Fruit fly (Drosophila melanogaster) whole organism, embryonic: ENCODE data around the gene CG34002.

ENCODE experiments used
- ATbp ChIP-seq: fragments of 200-800 bp; sonication (Bioruptor generic); optimal IDR thresholded peaks from 2 replicates; lab custom pipeline; 2017; ENCODE audit warnings: missing biosample characterization, mild to moderate bottlenecking, missing genetic modification characterization, missing genetic modification reagents
- Atf6 ChIP-seq: fragments of 200-800 bp; sonication (Bioruptor generic); IDR thresholded peaks from 2 replicates; pipeline ENCODE4 v1.3.6; 2022; ENCODE audit warnings: missing biosample characterization, missing genetic modification characterization
- Bgb ChIP-seq: fragments of 200-800 bp; sonication (Bioruptor generic); IDR thresholded peaks from 2 replicates; pipeline ENCODE4 v1.3.6; 2022; ENCODE audit warnings: missing biosample characterization, missing genetic modification characterization; ENCODE audit not compliant: partially characterized antibody
- BtbVII ChIP-seq: fragments of 200-800 bp; sonication (Bioruptor generic); optimal IDR thresholded peaks from 3 replicates; lab custom pipeline; 2017; ENCODE audit warnings: missing biosample characterization, mild to moderate bottlenecking, missing genetic modification characterization
- CG10543 ChIP-seq: fragments of 200-800 bp; sonication (Bioruptor generic); optimal IDR thresholded peaks from 3 replicates; lab custom pipeline; 2017; ENCODE audit warnings: missing biosample characterization, mild to moderate bottlenecking, missing genetic modification characterization, moderate library complexity
- CG12071 ChIP-seq: fragments of 200-800 bp; sonication (Bioruptor generic); optimal IDR thresholded peaks from 3 replicates; lab custom pipeline; 2018; ENCODE audit warnings: missing biosample characterization, mild to moderate bottlenecking, missing genetic modification characterization
- CG13296 ChIP-seq: fragments of 200-800 bp; sonication (Bioruptor generic); optimal IDR thresholded peaks from 3 replicates; lab custom pipeline; 2018; ENCODE audit warnings: missing biosample characterization, mild to moderate bottlenecking, missing genetic modification characterization
- CG1832 ChIP-seq: fragments of 200-800 bp; sonication (Bioruptor generic); optimal IDR thresholded peaks from 2 replicates; lab custom pipeline; 2017; ENCODE audit warnings: missing biosample characterization, mild to moderate bottlenecking, missing genetic modification characterization, inconsistent platforms
- CG2202 ChIP-seq: fragments of 200-800 bp; sonication (Bioruptor generic); optimal IDR thresholded peaks from 2 replicates; lab custom pipeline; 2018; ENCODE audit warnings: missing biosample characterization, mild to moderate bottlenecking, missing genetic modification characterization
- CG2678 ChIP-seq: fragments of 200-800 bp; sonication (Bioruptor generic); optimal IDR thresholded peaks from 3 replicates; lab custom pipeline; 2019; ENCODE audit warnings: missing biosample characterization, mild to moderate bottlenecking, missing genetic modification characterization, moderate library complexity
- CG34422 ChIP-seq: fragments of 200-800 bp; sonication (Bioruptor generic); IDR thresholded peaks from 3 replicates; pipeline ENCODE4 v1.3.6; 2022; ENCODE audit warnings: missing biosample characterization, missing genetic modification characterization
- CG43689 ChIP-seq: fragments of 200-800 bp; sonication (Bioruptor generic); IDR thresholded peaks from 2 replicates; pipeline ENCODE4 v1.3.6; 2022; ENCODE audit warnings: missing biosample characterization, missing genetic modification characterization
- CG5180 ChIP-seq: fragments of 200-800 bp; sonication (Bioruptor generic); optimal IDR thresholded peaks from 3 replicates; lab custom pipeline; 2017; ENCODE audit warnings: missing biosample characterization, missing genetic modification characterization, mild to moderate bottlenecking, moderate library complexity, missing genetic modification reagents
- CG6175 ChIP-seq: fragments of 200-800 bp; sonication (Bioruptor generic); IDR thresholded peaks from 3 replicates; pipeline ENCODE4 v1.3.6; 2022; ENCODE audit warnings: missing biosample characterization, missing genetic modification characterization
- CG6854 ChIP-seq: fragments of 200-800 bp; sonication (Bioruptor generic); optimal IDR thresholded peaks from 3 replicates; lab custom pipeline; 2017; ENCODE audit warnings: missing biosample characterization, mild to moderate bottlenecking, missing genetic modification characterization
- CG7357 ChIP-seq: fragments of 200-800 bp; sonication (Bioruptor generic); IDR thresholded peaks from 3 replicates; pipeline ENCODE4 v1.3.6; 2022; ENCODE audit warnings: missing biosample characterization, missing genetic modification characterization
- CG7786 ChIP-seq: fragments of 200-800 bp; sonication (Bioruptor generic); optimal IDR thresholded peaks from 2 replicates; lab custom pipeline; 2016; ENCODE audit warnings: missing biosample characterization, missing genetic modification characterization
- CG8290 ChIP-seq, 3 experiments: fragments of 200-800 bp; sonication (Bioruptor generic); optimal IDR thresholded peaks; 2 replicates each; lab custom pipeline; 2016 to 2019; ENCODE audit warnings: missing biosample characterization in 3 of 3, missing genetic modification characterization in 3 of 3, mild to moderate bottlenecking in 2 of 3, moderate library complexity in 1 of 3
- CG9215 ChIP-seq: fragments of 200-800 bp; sonication (Bioruptor generic); IDR thresholded peaks from 2 replicates; pipeline ENCODE4 v1.3.6; 2022; ENCODE audit warnings: missing biosample characterization, missing genetic modification characterization
- CG9817 ChIP-seq: fragments of 200-800 bp; sonication (Bioruptor generic); optimal IDR thresholded peaks from 2 replicates; lab custom pipeline; 2018; ENCODE audit warnings: missing biosample characterization, mild to moderate bottlenecking, missing genetic modification characterization, moderate library complexity
- HHEX ChIP-seq: fragments of 200-800 bp; sonication (Bioruptor generic); optimal IDR thresholded peaks from 3 replicates; lab custom pipeline; 2017; ENCODE audit warnings: missing biosample characterization, mild to moderate bottlenecking, missing genetic modification characterization, missing genetic modification reagents
- Hmr ChIP-seq: fragments of 200-800 bp; sonication (Bioruptor generic); optimal IDR thresholded peaks from 3 replicates; lab custom pipeline; 2017; ENCODE audit warnings: mild to moderate bottlenecking, missing biosample characterization, missing genetic modification reagents, missing genetic modification characterization
- Hr3 ChIP-seq: fragments of 200-800 bp; sonication (Bioruptor generic); optimal IDR thresholded peaks from 3 replicates; lab custom pipeline; 2016; ENCODE audit warnings: missing biosample characterization, missing genetic modification characterization
- Meics ChIP-seq: fragments of 200-800 bp; sonication (Bioruptor generic); optimal IDR thresholded peaks from 2 replicates; lab custom pipeline; 2017; ENCODE audit warnings: missing biosample characterization, mild to moderate bottlenecking, missing genetic modification characterization
- NFAT ChIP-seq: fragments of 200-800 bp; sonication (Bioruptor generic); IDR thresholded peaks from 2 replicates; pipeline ENCODE4 v1.3.6; 2022; ENCODE audit warnings: missing biosample characterization, missing genetic modification characterization
- PHDP ChIP-seq: fragments of 200-800 bp; sonication (Bioruptor generic); optimal IDR thresholded peaks from 3 replicates; lab custom pipeline; 2018; ENCODE audit warnings: missing biosample characterization, mild to moderate bottlenecking, missing genetic modification characterization, moderate library complexity
- Pdp1 ChIP-seq, 2 experiments: fragments of 200-800 bp; sonication (Bioruptor generic); optimal IDR thresholded peaks; 3 replicates each; lab custom pipeline; 2016; ENCODE audit warnings: missing biosample characterization in 2 of 2, missing genetic modification characterization in 2 of 2, mild to moderate bottlenecking in 1 of 2, moderate library complexity in 1 of 2
- Sin3A ChIP-seq: fragments of >200 bp; optimal IDR thresholded peaks from 2 replicates; lab custom pipeline; 2018
- Sox102F ChIP-seq: fragments of 200-800 bp; sonication (Bioruptor generic); optimal IDR thresholded peaks from 2 replicates; lab custom pipeline; 2018; ENCODE audit warnings: missing biosample characterization, mild to moderate bottlenecking, missing genetic modification characterization, moderate library complexity
- Stat92E ChIP-seq, 3 experiments: fragments of >200 bp in 2 of 3; fragments of 200-800 bp in 1 of 3; sonication (Bioruptor generic) in 1 of 3; optimal IDR thresholded peaks; 2 replicates each; lab custom pipeline; 2017 to 2019; ENCODE audit warnings: missing biosample characterization in 3 of 3, missing genetic modification characterization in 3 of 3, mild to moderate bottlenecking in 1 of 3, moderate library complexity in 1 of 3
- Vsx1 ChIP-seq: fragments of 200-800 bp; sonication (Bioruptor generic); optimal IDR thresholded peaks from 2 replicates; lab custom pipeline; 2017; ENCODE audit warnings: missing biosample characterization, mild to moderate bottlenecking, missing genetic modification characterization, missing genetic modification reagents
- YL-1 ChIP-seq: fragments of 200-800 bp; sonication (Bioruptor generic); optimal IDR thresholded peaks from 3 replicates; lab custom pipeline; 2017; ENCODE audit warnings: missing biosample characterization, mild to moderate bottlenecking, missing genetic modification characterization
- az2 ChIP-seq: fragments of 200-800 bp; sonication (Bioruptor generic); optimal IDR thresholded peaks from 3 replicates; lab custom pipeline; 2016; ENCODE audit warnings: missing biosample characterization, missing genetic modification characterization
- btn ChIP-seq: fragments of 200-800 bp; sonication (Bioruptor generic); optimal IDR thresholded peaks from 2 replicates; lab custom pipeline; 2016; ENCODE audit warnings: missing biosample characterization, missing genetic modification characterization
- chinmo ChIP-seq: fragments of 200-800 bp; sonication (Bioruptor generic); IDR thresholded peaks from 4 replicates; pipeline ENCODE4 v1.3.6; 2022; ENCODE audit warnings: missing biosample characterization, missing genetic modification characterization; ENCODE audit not compliant: partially characterized antibody
- chn ChIP-seq: fragments of 200-800 bp; sonication (Bioruptor generic); optimal IDR thresholded peaks from 2 replicates; lab custom pipeline; 2016; ENCODE audit warnings: missing biosample characterization, missing genetic modification characterization
- ci ChIP-seq: fragments of 200-800 bp; sonication (Bioruptor generic); IDR thresholded peaks from 3 replicates; pipeline ENCODE4 v1.3.6; 2022; ENCODE audit warnings: missing biosample characterization, missing genetic modification characterization
- cwo ChIP-seq: fragments of 200-800 bp; sonication (Bioruptor generic); optimal IDR thresholded peaks from 3 replicates; lab custom pipeline; 2017; ENCODE audit warnings: missing biosample characterization, missing genetic modification characterization, mild to moderate bottlenecking, moderate library complexity, missing genetic modification reagents
- dm ChIP-seq: fragments of 200-800 bp; sonication (Bioruptor generic); optimal IDR thresholded peaks from 3 replicates; lab custom pipeline; 2016; ENCODE audit warnings: missing biosample characterization, missing genetic modification characterization
- grau ChIP-seq: fragments of 200-800 bp; optimal IDR thresholded peaks from 3 replicates; lab custom pipeline; 2019; ENCODE audit warnings: missing biosample characterization, mild to moderate bottlenecking, missing genetic modification characterization, moderate library complexity
- ken ChIP-seq: fragments of 200-800 bp; sonication (Bioruptor generic); IDR thresholded peaks from 3 replicates; pipeline ENCODE4 v1.3.6; 2022; ENCODE audit warnings: missing biosample characterization, missing genetic modification characterization
- lab ChIP-seq: fragments of 200-800 bp; sonication (Bioruptor generic); optimal IDR thresholded peaks from 3 replicates; lab custom pipeline; 2017; ENCODE audit warnings: missing biosample characterization, missing genetic modification characterization, mild to moderate bottlenecking, moderate library complexity, missing genetic modification reagents
- nau ChIP-seq: fragments of 200-800 bp; sonication (Bioruptor generic); optimal IDR thresholded peaks from 3 replicates; lab custom pipeline; 2017; ENCODE audit warnings: missing biosample characterization, mild to moderate bottlenecking, missing genetic modification characterization, missing genetic modification reagents
- oc ChIP-seq: fragments of 200-800 bp; sonication (Bioruptor generic); optimal IDR thresholded peaks from 2 replicates; lab custom pipeline; 2018; ENCODE audit warnings: missing biosample characterization, mild to moderate bottlenecking, missing genetic modification characterization, moderate library complexity
- pnt ChIP-seq: fragments of 200-800 bp; sonication (Bioruptor generic); optimal IDR thresholded peaks from 3 replicates; lab custom pipeline; 2016; ENCODE audit warnings: missing biosample characterization, missing genetic modification characterization
- sug ChIP-seq: fragments of 200-800 bp; optimal IDR thresholded peaks from 2 replicates; lab custom pipeline; 2019; ENCODE audit warnings: missing biosample characterization, mild to moderate bottlenecking, missing genetic modification characterization, moderate library complexity
- tll ChIP-seq, 2 experiments: fragments of 200-800 bp in 1 of 2; fragments of >200 bp in 1 of 2; sonication (Bioruptor generic) in 1 of 2; optimal IDR thresholded peaks; 2 replicates each; lab custom pipeline; 2017 to 2019; ENCODE audit warnings: missing biosample characterization in 2 of 2, missing genetic modification characterization in 2 of 2, mild to moderate bottlenecking in 1 of 2, moderate library complexity in 1 of 2
- vfl ChIP-seq: fragments of 200-800 bp; sonication (Bioruptor generic); optimal IDR thresholded peaks from 2 replicates; lab custom pipeline; 2016; ENCODE audit warnings: missing biosample characterization, missing genetic modification characterization

Gene CG34002

DNA sequence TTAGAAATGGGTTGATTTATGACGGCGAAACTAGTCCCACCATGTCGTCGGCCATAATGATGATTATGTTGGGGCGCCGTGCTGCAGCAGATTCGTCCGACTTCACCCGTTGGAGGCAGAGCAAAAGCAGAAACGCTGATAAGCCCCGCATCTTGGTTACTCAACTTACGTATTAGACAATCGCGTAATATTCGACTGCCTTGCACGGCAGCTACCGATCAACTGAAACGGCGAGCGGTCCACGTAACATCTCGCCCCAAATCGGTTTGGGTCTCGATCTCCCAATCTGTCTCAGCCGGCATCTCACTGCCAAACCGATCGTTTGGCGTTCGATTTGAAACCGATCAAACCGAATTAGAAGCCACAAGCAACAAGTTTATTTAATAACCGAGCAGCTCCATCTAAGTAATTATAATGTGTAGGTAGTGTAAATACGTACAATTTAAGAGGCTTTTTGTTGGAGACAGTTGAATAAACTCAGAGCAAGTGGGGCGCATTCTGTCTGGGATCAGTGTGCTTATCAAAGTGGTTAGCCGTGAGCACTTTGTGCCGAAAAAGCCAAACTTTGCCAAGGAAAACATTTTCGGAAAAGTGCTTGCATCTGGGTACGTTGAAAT is 49.6 kb upstream of the CG34002 start, which contains the start of gene CG32191 (continued):
- TF ChIP-seq ken: no peak
- TF ChIP-seq CG6175 (GFP tag; lab: Robert Waterston, UW): 0 out of 3 replicates have a peak, but pooled peaks have one; percentile 33
- no peak for TF ChIP-seq Sin3A (lab: Kevin White, UChicago)
- TF ChIP-seq Sox102F (GFP tag; lab: Kevin White, UChicago): no peak
- peak; percentile 34 for TF ChIP-seq Meics
- TF ChIP-seq oc: peak; percentile 40
- TF ChIP-seq Pdp1 (GFP tag; optimal IDR thresholded peaks at IDR 0.05; lab: Kevin White, UChicago): peak in 1 of 2 experiments; percentile 93
- no peak for TF ChIP-seq YL-1 (GFP tag; lab: Kevin White, UChicago)
- TF ChIP-seq az2: no peak
- no peak for TF ChIP-seq Hr3 (GFP tag; lab: Kevin White, UChicago)
- no peak for TF ChIP-seq dm (GFP tag; lab: Kevin White, UChicago)
- TF ChIP-seq CG7786: no peak
- TF ChIP-seq Atf6 (GFP tag; lab: Robert Waterston, UW): 0 out of 2 replicates have a peak, but pooled peaks have one; percentile 32
- no peak for TF ChIP-seq Bgb (GFP tag; lab: Robert Waterston, UW)
- no peak for TF ChIP-seq cwo (GFP tag; lab: Kevin White, UChicago)
- TF ChIP-seq CG7357: no peak
- peak; percentile 14; the same call in 1 of the 2 replicates for TF ChIP-seq NFAT (GFP tag; lab: Robert Waterston, UW)
- peak; percentile 44 for TF ChIP-seq CG2678
- peak; percentile 70 for TF ChIP-seq ATbp (GFP tag; lab: Kevin White, UChicago)
- peak; percentile 29 for TF ChIP-seq sug (tag; lab: Kevin White, UChicago)
- TF ChIP-seq PHDP (tag; lab: Kevin White, UChicago): peak; percentile 22
- peak; percentile 44 for TF ChIP-seq CG10543
- TF ChIP-seq pnt: no peak
- TF ChIP-seq tll (GFP tag; optimal IDR thresholded peaks at IDR 0.05; lab: Kevin White, UChicago): no peak
- no peak for TF ChIP-seq CG1832 (GFP tag; lab: Kevin White, UChicago)
- peak; percentile 11 for TF ChIP-seq CG6854
- no peak for TF ChIP-seq CG8290 (GFP tag; optimal IDR thresholded peaks at IDR 0.05; lab: Kevin White, UChicago)
- peak in 1 of 2 experiments; percentile 53 for TF ChIP-seq CG8290 (tag; optimal IDR thresholded peaks at IDR 0.05; lab: Kevin White, UChicago)
- TF ChIP-seq btn: no peak
- TF ChIP-seq grau: no peak
- peak; percentile 41 for TF ChIP-seq nau (GFP tag; lab: Kevin White, UChicago)
- no peak for TF ChIP-seq CG2202 (tag; lab: Kevin White, UChicago)
- peak; percentile 16; the same call in 1 of the 3 replicates for TF ChIP-seq CG34422 (GFP tag; lab: Robert Waterston, UW)
- TF ChIP-seq lab: peak; percentile 79
- TF ChIP-seq chinmo (GFP tag; lab: Robert Waterston, UW): 0 out of 4 replicates have a peak, but pooled peaks have one; percentile 37
- TF ChIP-seq CG43689 (GFP tag; lab: Robert Waterston, UW): no peak
- peak; percentile 3 for TF ChIP-seq Vsx1 (GFP tag; lab: Kevin White, UChicago)
- TF ChIP-seq CG5180 (GFP tag; lab: Kevin White, UChicago): peak; percentile 95
- no peak for TF ChIP-seq Stat92E (GFP tag; optimal IDR thresholded peaks at IDR 0.05; lab: Kevin White, UChicago)
- TF ChIP-seq HHEX: peak; percentile 37
- TF ChIP-seq CG9215 (GFP tag; lab: Robert Waterston, UW): no peak
- TF ChIP-seq BtbVII (GFP tag; lab: Kevin White, UChicago): peak; percentile 44
- no peak for TF ChIP-seq vfl (GFP tag; lab: Kevin White, UChicago)
- peak; percentile 38 for TF ChIP-seq CG13296 (GFP tag; lab: Kevin White, UChicago)
- TF ChIP-seq Hmr: peak; percentile 59
- no peak for TF ChIP-seq chn
- no peak for TF ChIP-seq CG9817
- peak; percentile 32 for TF ChIP-seq CG12071 (GFP tag; lab: Kevin White, UChicago)
- 0 out of 3 replicates have a peak, but pooled peaks have one; percentile 31 for TF ChIP-seq ci (GFP tag; lab: Robert Waterston, UW)
